Fruit fly (Drosophila melanogaster) whole organism, adult: ENCODE measurements around the gene Btnd.

Experiments used
- CG11617 ChIP-seq: fragments of 200-800 bp; sonication (Bioruptor generic); optimal IDR thresholded peaks from 2 replicates; lab custom pipeline; 2017; ENCODE audit warnings: mild to moderate bottlenecking, missing biosample characterization, missing genetic modification reagents, missing genetic modification characterization
- CG12768 ChIP-seq: fragments of 200-800 bp; sonication (Bioruptor generic); optimal IDR thresholded peaks from 2 replicates; lab custom pipeline; 2017; ENCODE audit warnings: missing biosample characterization, missing genetic modification characterization, mild to moderate bottlenecking, moderate library complexity, missing genetic modification reagents
- CG14711 ChIP-seq: fragments of 200-800 bp; sonication (Bioruptor generic); optimal IDR thresholded peaks from 2 replicates; lab custom pipeline; 2018; ENCODE audit warnings: missing biosample characterization, mild to moderate bottlenecking, missing genetic modification characterization, moderate library complexity
- CG1620 ChIP-seq: fragments of 200-800 bp; sonication (Bioruptor generic); optimal IDR thresholded peaks from 2 replicates; lab custom pipeline; 2016; ENCODE audit warnings: missing biosample characterization, missing genetic modification characterization
- CG33017 ChIP-seq: fragments of 200-800 bp; sonication (Bioruptor generic); optimal IDR thresholded peaks from 2 replicates; lab custom pipeline; 2018; ENCODE audit warnings: missing biosample characterization, mild to moderate bottlenecking, missing genetic modification characterization, moderate library complexity
- CG5204 ChIP-seq: fragments of 200-800 bp; sonication (Bioruptor generic); optimal IDR thresholded peaks from 2 replicates; lab custom pipeline; 2016; ENCODE audit warnings: missing biosample characterization, missing genetic modification characterization
- CG7045 ChIP-seq: fragments of 200-800 bp; sonication (Bioruptor generic); optimal IDR thresholded peaks from 2 replicates; lab custom pipeline; 2017; ENCODE audit warnings: missing biosample characterization, mild to moderate bottlenecking, missing genetic modification characterization
- CG7101 ChIP-seq: fragments of 200-800 bp; sonication (Bioruptor generic); optimal IDR thresholded peaks from 2 replicates; lab custom pipeline; 2018; ENCODE audit warnings: missing biosample characterization, mild to moderate bottlenecking, missing genetic modification characterization, moderate library complexity
- Clk ChIP-seq: fragments of 200-800 bp; sonication (Bioruptor generic); optimal IDR thresholded peaks from 2 replicates; lab custom pipeline; 2017; ENCODE audit warnings: missing biosample characterization, missing genetic modification characterization
- Crg-1 ChIP-seq: fragments of 200-800 bp; sonication (Bioruptor generic); optimal IDR thresholded peaks from 2 replicates; lab custom pipeline; 2016; ENCODE audit warnings: missing biosample characterization, missing genetic modification characterization
- Hr96 ChIP-seq: fragments of 200-800 bp; sonication (Bioruptor generic); optimal IDR thresholded peaks from 2 replicates; lab custom pipeline; 2016; ENCODE audit warnings: missing biosample characterization, missing genetic modification characterization
- Mnt ChIP-seq: fragments of 200-800 bp; sonication (Bioruptor generic); optimal IDR thresholded peaks from 2 replicates; lab custom pipeline; 2016; ENCODE audit warnings: missing biosample characterization, mild to moderate bottlenecking, missing genetic modification characterization
- bab1 ChIP-seq: fragments of 200-800 bp; sonication (Bioruptor generic); optimal IDR thresholded peaks from 3 replicates; lab custom pipeline; 2019; ENCODE audit warnings: missing biosample characterization, mild to moderate bottlenecking, missing genetic modification characterization, moderate library complexity
- cic ChIP-seq: fragments of 200-800 bp; sonication (Bioruptor generic); optimal IDR thresholded peaks from 2 replicates; lab custom pipeline; 2017; ENCODE audit warnings: missing biosample characterization, mild to moderate bottlenecking, missing genetic modification characterization, moderate library complexity
- cnc ChIP-seq, 2 experiments: fragments of >200 bp; optimal IDR thresholded peaks; 2 replicates each; lab custom pipeline; 2017
- kay ChIP-seq: fragments of 200-800 bp; sonication (Bioruptor generic); peaks from one replicate; lab custom pipeline; 2016; ENCODE audit warnings: missing biosample characterization, missing genetic modification characterization, borderline replicate concordance
- ovo ChIP-seq: fragments of 200-800 bp; sonication (Bioruptor generic); optimal IDR thresholded peaks from 2 replicates; lab custom pipeline; 2016; ENCODE audit warnings: missing biosample characterization, missing genetic modification characterization
- pad ChIP-seq: fragments of 200-800 bp; sonication (Bioruptor generic); optimal IDR thresholded peaks from 3 replicates; lab custom pipeline; 2017; ENCODE audit warnings: missing biosample characterization, missing genetic modification characterization, mild to moderate bottlenecking, moderate library complexity, missing genetic modification reagents
- tj ChIP-seq: fragments of 200-800 bp; sonication (Bioruptor generic); optimal IDR thresholded peaks from 3 replicates; lab custom pipeline; 2017; ENCODE audit warnings: missing biosample characterization, mild to moderate bottlenecking, missing genetic modification characterization, moderate library complexity
- toe ChIP-seq: fragments of 200-800 bp; sonication (Bioruptor generic); optimal IDR thresholded peaks from 2 replicates; lab custom pipeline; 2016; ENCODE audit warnings: missing biosample characterization, missing genetic modification characterization

Gene Btnd

DNA sequence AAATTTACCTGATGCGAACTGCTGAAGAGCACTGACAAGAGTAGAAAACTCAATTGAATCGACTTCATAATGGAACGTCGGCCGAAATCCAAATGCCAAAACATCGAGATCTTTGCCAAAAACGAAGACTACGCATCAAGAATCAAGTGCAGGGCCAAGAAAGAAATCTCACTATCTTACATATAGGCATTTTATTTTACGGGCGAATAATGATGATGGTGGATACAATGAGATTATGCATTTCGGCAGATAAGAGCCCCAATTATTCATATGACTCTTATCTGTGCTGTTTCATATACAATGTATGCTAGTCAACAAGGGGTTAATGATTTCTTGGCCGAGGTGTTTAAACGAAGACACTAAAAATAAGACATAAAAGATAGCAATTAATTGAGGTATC lies at the start of gene Btnd:
Gene Btnd, minus strand, starts transcription at position 101 of the 400 bp plus-strand sequence.
- no peak for TF ChIP-seq CG14711
- no peak for TF ChIP-seq CG33017 (tag; lab: Kevin White, UChicago)
- TF ChIP-seq CG12768 = no peak
- TF ChIP-seq Hr96 (GFP tag; lab: Kevin White, UChicago) = no peak
- TF ChIP-seq Clk (GFP tag; lab: Kevin White, UChicago) = no peak
- no peak for TF ChIP-seq cnc (optimal IDR thresholded peaks at IDR 0.05; lab: Kevin White, UChicago)
- no peak for TF ChIP-seq bab1 (GFP tag; lab: Kevin White, UChicago)
- no peak for TF ChIP-seq ovo
- no peak for TF ChIP-seq toe (GFP tag; lab: Kevin White, UChicago)
- TF ChIP-seq tj (GFP tag; lab: Kevin White, UChicago) = no peak
- TF ChIP-seq Crg-1 (GFP tag; lab: Kevin White, UChicago) = no peak
- no peak for TF ChIP-seq CG5204 (GFP tag; lab: Kevin White, UChicago)
- no peak for TF ChIP-seq CG1620 (GFP tag; lab: Kevin White, UChicago)
- TF ChIP-seq Mnt (GFP tag; lab: Kevin White, UChicago) = no peak
- no peak for TF ChIP-seq CG7101 (tag; lab: Kevin White, UChicago)
- no peak for TF ChIP-seq kay (GFP tag; lab: Kevin White, UChicago)
- no peak for TF ChIP-seq CG7045 (GFP tag; lab: Kevin White, UChicago)
- TF ChIP-seq cic (GFP tag; lab: Kevin White, UChicago) = no peak
- TF ChIP-seq pad (GFP tag; lab: Kevin White, UChicago) = no peak
- no peak for TF ChIP-seq CG11617 (GFP tag; lab: Kevin White, UChicago)

- TF ChIP-seq CG12768 (no peak), tj (GFP tag; lab: Kevin White, UChicago) (peak; percentile 87), Mnt (GFP tag; lab: Kevin White, UChicago) (no peak)
Measured at dm6 chrX:6267745-6268582, 48.8 kb upstream of the Btnd start, which contains the start of gene Spt6. Spt6 (plus strand) TSS chrX:6267797.

DNA sequence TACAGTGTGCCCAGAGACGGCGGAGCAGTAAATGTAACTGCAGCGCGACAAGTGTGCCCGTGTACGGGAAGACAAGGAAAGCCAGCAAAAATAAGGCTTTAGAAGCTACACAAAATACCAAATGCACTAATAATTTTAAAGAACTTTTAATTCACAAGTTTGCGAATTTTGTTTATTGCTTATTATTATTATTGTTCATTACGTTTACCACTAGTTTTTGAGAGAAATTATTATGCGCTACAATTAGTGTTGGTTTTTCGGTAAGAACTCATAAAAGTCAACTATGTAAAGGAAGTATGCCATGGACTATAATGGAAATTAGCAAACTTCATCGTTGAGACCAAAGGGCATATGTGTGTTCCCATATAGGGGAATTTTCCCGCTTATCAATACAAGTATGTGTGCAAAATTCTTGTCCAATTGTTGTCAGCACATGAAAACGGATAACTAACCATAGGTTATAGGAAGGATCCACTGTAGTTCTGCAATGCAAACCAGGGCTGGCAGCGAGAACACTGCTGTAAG lies 48.1 kb upstream of the Btnd start, which contains the start of gene schlank:
Gene schlank, minus strand, starts transcription at position 42 of the 525 bp plus-strand sequence.
- TF ChIP-seq cnc (optimal IDR thresholded peaks at IDR 0.05; lab: Kevin White, UChicago) (no peak), kay (GFP tag; lab: Kevin White, UChicago) (no peak), CG7101 (tag; lab: Kevin White, UChicago) (peak; percentile 46), CG7045 (GFP tag; lab: Kevin White, UChicago) (no peak), tj (GFP tag; lab: Kevin White, UChicago) (no peak), cic (GFP tag; lab: Kevin White, UChicago) (no peak), Clk (GFP tag; lab: Kevin White, UChicago) (no peak), CG33017 (tag; lab: Kevin White, UChicago) (no peak), pad (GFP tag; lab: Kevin White, UChicago) (peak; percentile 25), ovo (peak; percentile 30), Hr96 (GFP tag; lab: Kevin White, UChicago) (no peak), toe (GFP tag; lab: Kevin White, UChicago) (peak; percentile 67), CG1620 (GFP tag; lab: Kevin White, UChicago) (peak; percentile 33), CG14711 (no peak), bab1 (GFP tag; lab: Kevin White, UChicago) (no peak), CG12768 (peak; percentile 36), CG11617 (GFP tag; lab: Kevin White, UChicago) (peak; percentile 44), Crg-1 (GFP tag; lab: Kevin White, UChicago) (peak; percentile 43), CG5204 (GFP tag; lab: Kevin White, UChicago) (no peak)

- TF ChIP-seq CG7045 (GFP tag; lab: Kevin White, UChicago) (no peak), Clk (GFP tag; lab: Kevin White, UChicago) (no peak), cic (GFP tag; lab: Kevin White, UChicago) (no peak), pad (GFP tag; lab: Kevin White, UChicago) (peak; percentile 60)
Measured at dm6 chrX:6266092-6266491, 47.0 kb upstream of the Btnd start.

dm6 chrX:6265456-6265877 lies 46.3 kb upstream of the Btnd start:
- peak; percentile 86 for TF ChIP-seq CG7101 (tag; lab: Kevin White, UChicago)
- TF ChIP-seq CG7045 (GFP tag; lab: Kevin White, UChicago) = peak; percentile 69
- no peak for TF ChIP-seq cic (GFP tag; lab: Kevin White, UChicago)
- TF ChIP-seq Hr96 (GFP tag; lab: Kevin White, UChicago) = no peak
- peak; percentile 78 for TF ChIP-seq Mnt (GFP tag; lab: Kevin White, UChicago)
- peak; percentile 86 for TF ChIP-seq CG1620 (GFP tag; lab: Kevin White, UChicago)
- peak; percentile 41 for TF ChIP-seq CG12768
- peak; percentile 48 for TF ChIP-seq Clk (GFP tag; lab: Kevin White, UChicago)
- peak; percentile 60 for TF ChIP-seq CG5204 (GFP tag; lab: Kevin White, UChicago)
- TF ChIP-seq ovo = peak; percentile 56
- TF ChIP-seq kay (GFP tag; lab: Kevin White, UChicago) = no peak
- TF ChIP-seq Crg-1 (GFP tag; lab: Kevin White, UChicago) = peak; percentile 84
- TF ChIP-seq CG14711 = peak; percentile 79
- TF ChIP-seq toe (GFP tag; lab: Kevin White, UChicago) = peak; percentile 45
- no peak for TF ChIP-seq cnc (optimal IDR thresholded peaks at IDR 0.05; lab: Kevin White, UChicago)
- TF ChIP-seq CG11617 (GFP tag; lab: Kevin White, UChicago) = peak; percentile 93
- TF ChIP-seq CG33017 (tag; lab: Kevin White, UChicago) = peak; percentile 68
- peak; percentile 95 for TF ChIP-seq bab1 (GFP tag; lab: Kevin White, UChicago)
- peak; percentile 62 for TF ChIP-seq pad (GFP tag; lab: Kevin White, UChicago)
- TF ChIP-seq tj (GFP tag; lab: Kevin White, UChicago) = peak; percentile 72
